Worm (Caenorhabditis elegans) whole organism, L2 larva: ENCODE results near the gene gas-1.

Source experiments
- C34F6.9 ChIP-seq: fragments of 150-350 bp; optimal IDR thresholded peaks from 2 replicates; lab custom pipeline; 2014; ENCODE audit warnings: missing biosample characterization, missing genetic modification characterization
- F13H6.1 ChIP-seq: sonication (generic microtip); optimal IDR thresholded peaks from 2 replicates; lab custom pipeline; 2016; ENCODE audit warnings: missing genetic modification characterization, missing compliant biosample characterization
- R02D3.7 ChIP-seq: fragments of 150-350 bp; optimal IDR thresholded peaks from 2 replicates; lab custom pipeline; 2014; ENCODE audit warnings: missing biosample characterization, missing genetic modification characterization
- Y55F3AM.14 ChIP-seq: fragments of 200-800 bp; sonication (Bioruptor generic); optimal IDR thresholded peaks from 2 replicates; lab custom pipeline; 2018; ENCODE audit warnings: mild to moderate bottlenecking, missing genetic modification characterization, missing compliant biosample characterization
- ZK546.5 ChIP-seq: sonication (generic microtip); optimal IDR thresholded peaks from 2 replicates; lab custom pipeline; 2017; ENCODE audit warnings: missing biosample characterization, missing genetic modification characterization
- alr-1 ChIP-seq: fragments of 150-350 bp; optimal IDR thresholded peaks from 2 replicates; lab custom pipeline; 2014; ENCODE audit warnings: missing biosample characterization, missing genetic modification characterization
- ama-1 ChIP-seq: fragments of 150-350 bp; optimal IDR thresholded peaks from 2 replicates; lab custom pipeline; 2018; ENCODE audit warnings: inconsistent platforms
- ceh-16 ChIP-seq: fragments of 150-350 bp; optimal IDR thresholded peaks from 2 replicates; lab custom pipeline; 2014; ENCODE audit warnings: missing biosample characterization, missing genetic modification characterization
- crh-2 ChIP-seq: sonication (generic microtip); optimal IDR thresholded peaks from 2 replicates; lab custom pipeline; 2017; ENCODE audit warnings: missing biosample characterization, missing genetic modification characterization
- elt-1 ChIP-seq: fragments of 150-350 bp; optimal IDR thresholded peaks from 2 replicates; lab custom pipeline; 2014; ENCODE audit warnings: missing biosample characterization, missing genetic modification characterization
- elt-3 ChIP-seq: sonication (generic microtip); optimal IDR thresholded peaks from 2 replicates; lab custom pipeline; 2017; ENCODE audit warnings: missing biosample characterization, missing genetic modification characterization
- fos-1 ChIP-seq: fragments of 150-350 bp; optimal IDR thresholded peaks from 2 replicates; lab custom pipeline; 2014; ENCODE audit warnings: missing biosample characterization, missing genetic modification characterization
- gmeb-1 ChIP-seq: fragments of 150-350 bp; optimal IDR thresholded peaks from 2 replicates; lab custom pipeline; 2014; ENCODE audit warnings: missing biosample characterization, missing genetic modification characterization
- lin-11 ChIP-seq: fragments of 150-350 bp; sonication (generic microtip); optimal IDR thresholded peaks from 2 replicates; lab custom pipeline; 2014; ENCODE audit warnings: missing biosample characterization, missing genetic modification characterization, inconsistent platforms, mixed read lengths
- lin-13 ChIP-seq: fragments of 150-350 bp; optimal IDR thresholded peaks from 2 replicates; lab custom pipeline; 2014; ENCODE audit warnings: missing biosample characterization, missing genetic modification reagents, missing genetic modification characterization
- lin-39 ChIP-seq: fragments of 150-350 bp; optimal IDR thresholded peaks from 2 replicates; lab custom pipeline; 2014; ENCODE audit warnings: missing biosample characterization, missing genetic modification reagents, missing genetic modification characterization
- lsy-2 ChIP-seq, 2 experiments: fragments of 150-350 bp in 1 of 2; sonication (generic microtip) in 1 of 2; optimal IDR thresholded peaks; 2 replicates each; lab custom pipeline; 2014 to 2017; ENCODE audit warnings: missing biosample characterization in 2 of 2, missing genetic modification characterization in 2 of 2
- mbf-1 ChIP-seq: sonication (generic microtip); optimal IDR thresholded peaks from 2 replicates; lab custom pipeline; 2017; ENCODE audit warnings: missing biosample characterization, missing genetic modification characterization
- nhr-10 ChIP-seq: sonication (generic microtip); optimal IDR thresholded peaks from 2 replicates; lab custom pipeline; 2017; ENCODE audit warnings: missing biosample characterization, missing genetic modification characterization
- nhr-11 ChIP-seq: fragments of 150-350 bp; optimal IDR thresholded peaks from 2 replicates; lab custom pipeline; 2014; ENCODE audit warnings: missing biosample characterization, missing genetic modification characterization
- nhr-12 ChIP-seq: fragments of 150-350 bp; optimal IDR thresholded peaks from 2 replicates; lab custom pipeline; 2014; ENCODE audit warnings: missing biosample characterization, missing genetic modification characterization
- nhr-129 ChIP-seq: fragments of 150-350 bp; optimal IDR thresholded peaks from 2 replicates; lab custom pipeline; 2014; ENCODE audit warnings: missing biosample characterization, missing genetic modification characterization
- nhr-21 ChIP-seq: fragments of 150-350 bp; optimal IDR thresholded peaks from 2 replicates; lab custom pipeline; 2014; ENCODE audit warnings: missing biosample characterization, missing genetic modification characterization
- nhr-25 ChIP-seq: fragments of 150-350 bp; sonication (generic microtip); optimal IDR thresholded peaks from 3 replicates; lab custom pipeline; 2014; ENCODE audit warnings: missing biosample characterization, missing genetic modification characterization
- nhr-6 ChIP-seq: fragments of 150-350 bp; optimal IDR thresholded peaks from 2 replicates; lab custom pipeline; 2014; ENCODE audit warnings: missing biosample characterization, missing genetic modification characterization
- nhr-77 ChIP-seq: fragments of 150-350 bp; optimal IDR thresholded peaks from 2 replicates; lab custom pipeline; 2014; ENCODE audit warnings: missing biosample characterization, missing genetic modification characterization
- sem-4 ChIP-seq: fragments of 150-350 bp; optimal IDR thresholded peaks from 2 replicates; lab custom pipeline; 2014; ENCODE audit warnings: missing biosample characterization, missing genetic modification reagents, missing genetic modification characterization
- sma-3 ChIP-seq: sonication (generic microtip); optimal IDR thresholded peaks from 2 replicates; lab custom pipeline; 2016; ENCODE audit warnings: missing genetic modification reagents, missing genetic modification characterization, missing compliant biosample characterization
- sma-9 ChIP-seq, 2 experiments: fragments of 150-350 bp in 1 of 2; sonication (generic microtip) in 1 of 2; optimal IDR thresholded peaks; 2 replicates each; lab custom pipeline; 2014 to 2016; ENCODE audit warnings: missing genetic modification characterization in 2 of 2, mild to moderate bottlenecking in 1 of 2, missing biosample characterization in 1 of 2, missing compliant biosample characterization in 1 of 2, missing genetic modification reagents in 1 of 2, moderate library complexity in 1 of 2
- snpc-4 ChIP-seq: fragments of 150-350 bp; optimal IDR thresholded peaks from 2 replicates; lab custom pipeline; 2014; ENCODE audit warnings: missing biosample characterization, missing genetic modification characterization
- unc-39 ChIP-seq: fragments of 150-350 bp; optimal IDR thresholded peaks from 2 replicates; lab custom pipeline; 2014; ENCODE audit warnings: missing biosample characterization, missing genetic modification characterization
- zag-1 ChIP-seq: fragments of 150-350 bp; optimal IDR thresholded peaks from 2 replicates; lab custom pipeline; 2014; ENCODE audit warnings: missing biosample characterization, missing genetic modification characterization
- ztf-1 ChIP-seq: fragments of 200-800 bp; sonication (Bioruptor generic); conservative IDR thresholded peaks from 2 replicates; pipeline ENCODE4 v1.3.6; 2022; ENCODE audit warnings: missing genetic modification characterization, missing compliant biosample characterization
- ztf-4 ChIP-seq: fragments of 150-350 bp; optimal IDR thresholded peaks from 2 replicates; lab custom pipeline; 2014; ENCODE audit warnings: missing biosample characterization, missing genetic modification characterization

Gene gas-1

ce11 chrX:15622041-15622440 lies 31.8 kb upstream of the gas-1 start:
- TF ChIP-seq sma-3 = no peak
- no peak for TF ChIP-seq nhr-129 (tag; lab: Kevin White, UChicago)
- TF ChIP-seq C34F6.9 (tag; lab: Kevin White, UChicago) = no peak
- TF ChIP-seq crh-2 (tag; lab: Kevin White, UChicago) = peak; percentile 36
- no peak for TF ChIP-seq snpc-4 (tag; lab: Kevin White, UChicago)
- no peak for TF ChIP-seq elt-3 (tag; lab: Kevin White, UChicago)
- peak; percentile 65 for TF ChIP-seq fos-1 (tag; lab: Kevin White, UChicago)
- no peak for TF ChIP-seq sem-4 (tag; lab: Kevin White, UChicago)
- TF ChIP-seq nhr-25 = no peak
- peak; percentile 38 for TF ChIP-seq sma-9 (GFP tag; optimal IDR thresholded peaks at IDR 0.05; lab: Kevin White, UChicago)
- TF ChIP-seq sma-9 (tag; optimal IDR thresholded peaks at IDR 0.05; lab: Kevin White, UChicago) = no peak

ce11 chrX:15621001-15621400 lies 30.8 kb upstream of the gas-1 start:
- TF ChIP-seq lin-39 (tag; lab: Kevin White, UChicago) = no peak
- no peak for TF ChIP-seq elt-3 (tag; lab: Kevin White, UChicago)
- TF ChIP-seq R02D3.7 (tag; lab: Kevin White, UChicago) = no peak
- TF ChIP-seq nhr-12 (tag; lab: Kevin White, UChicago) = no peak
- TF ChIP-seq lsy-2 (tag; optimal IDR thresholded peaks at IDR 0.05; lab: Kevin White, UChicago) = no peak
- TF ChIP-seq F13H6.1 (tag; lab: Kevin White, UChicago) = no peak

ce11 chrX:15620200-15620599 lies 30.0 kb upstream of the gas-1 start, which contains the start of gene K09E9.1:
Gene K09E9.1, plus strand, starts transcription at chrX:15620500.
- TF ChIP-seq fos-1 (tag; lab: Kevin White, UChicago) = peak; percentile 17
- no peak for TF ChIP-seq gmeb-1 (tag; lab: Kevin White, UChicago)

ce11 chrX:15619273-15619672 lies 29.1 kb upstream of the gas-1 start:
- TF ChIP-seq ama-1 (lab: Kevin White, UChicago) (no peak), nhr-21 (tag; lab: Kevin White, UChicago) (no peak), lsy-2 (tag; optimal IDR thresholded peaks at IDR 0.05; lab: Kevin White, UChicago) (peak in 1 of 2 experiments; percentile 5), nhr-25 (no peak), sma-3 (peak; percentile 24), fos-1 (tag; lab: Kevin White, UChicago) (peak; percentile 32), nhr-129 (tag; lab: Kevin White, UChicago) (peak; percentile 18), crh-2 (tag; lab: Kevin White, UChicago) (no peak), unc-39 (tag; lab: Kevin White, UChicago) (no peak), Y55F3AM.14 (GFP tag; lab: Kevin White, UChicago) (no peak), C34F6.9 (tag; lab: Kevin White, UChicago) (peak; percentile 43), lin-11 (peak; percentile 36), ztf-4 (tag; lab: Kevin White, UChicago) (no peak), ceh-16 (tag; lab: Kevin White, UChicago) (no peak), lin-39 (tag; lab: Kevin White, UChicago) (no peak), sma-9 (GFP tag; optimal IDR thresholded peaks at IDR 0.05; lab: Kevin White, UChicago) (peak; percentile 40), sma-9 (tag; optimal IDR thresholded peaks at IDR 0.05; lab: Kevin White, UChicago) (no peak)
- TF ChIP-seq, all 48 proteins: peak for 7

ce11 chrX:15617168-15617567 lies 27.0 kb upstream of the gas-1 start:
- TF ChIP-seq nhr-129 (tag; lab: Kevin White, UChicago) = peak; percentile 28
- no peak for TF ChIP-seq ztf-1 (GFP tag; lab: Robert Waterston, UW)
- TF ChIP-seq nhr-10 = no peak
- peak; percentile 20 for TF ChIP-seq sma-9 (GFP tag; optimal IDR thresholded peaks at IDR 0.05; lab: Kevin White, UChicago)
- TF ChIP-seq sma-9 (tag; optimal IDR thresholded peaks at IDR 0.05; lab: Kevin White, UChicago) = no peak
- no peak for TF ChIP-seq nhr-6
- TF ChIP-seq lin-13 = no peak
- TF ChIP-seq lsy-2 (tag; optimal IDR thresholded peaks at IDR 0.05; lab: Kevin White, UChicago) = peak in 1 of 2 experiments; percentile 32
- no peak for TF ChIP-seq elt-1
- peak; percentile 18 for TF ChIP-seq fos-1 (tag; lab: Kevin White, UChicago)
- peak; percentile 18 for TF ChIP-seq zag-1 (tag; lab: Kevin White, UChicago)
- no peak for TF ChIP-seq ceh-16 (tag; lab: Kevin White, UChicago)
- TF ChIP-seq nhr-77 (tag; lab: Kevin White, UChicago) = no peak
- TF ChIP-seq C34F6.9 (tag; lab: Kevin White, UChicago) = peak; percentile 55
- TF ChIP-seq snpc-4 (tag; lab: Kevin White, UChicago) = no peak
- TF ChIP-seq gmeb-1 (tag; lab: Kevin White, UChicago) = no peak
- TF ChIP-seq ZK546.5 (tag; lab: Kevin White, UChicago) = no peak
- no peak for TF ChIP-seq nhr-11 (tag; lab: Kevin White, UChicago)
- no peak for TF ChIP-seq nhr-12 (tag; lab: Kevin White, UChicago)
- TF ChIP-seq alr-1 = no peak
- TF ChIP-seq nhr-25 = no peak
- TF ChIP-seq crh-2 (tag; lab: Kevin White, UChicago) = peak; percentile 52
- no peak for TF ChIP-seq mbf-1
